ENCODE assay signal across 4 fruit fly cellular contexts in genomic region chrX:3281958-3282357, dm6.
TF ChIP-seq lines count a peak whose summit lies in the region.

No protein-coding gene starts in this region.

- TF ChIP-seq CTCF in whole organism, embryonic (GFP tag; optimal IDR thresholded peaks at IDR 0.05; lab: Kevin White, UChicago): no peak

TF ChIP-seq in whole organism, adult, 20 proteins besides CTCF, POLR2A, EP300 and RAD21:
- TF ChIP-seq CG7045 (GFP tag; optimal IDR thresholded peaks at IDR 0.05; lab: Kevin White, UChicago) (no peak), CG7101 (tag; optimal IDR thresholded peaks at IDR 0.05; lab: Kevin White, UChicago) (peak; percentile 36)

TF ChIP-seq in whole organism, embryonic, 481 proteins besides CTCF, POLR2A, EP300 and RAD21 (continues in another document):
- TF ChIP-seq caup (GFP tag; optimal IDR thresholded peaks at IDR 0.05; lab: Kevin White, UChicago; ENCODE audit: severe bottlenecking) (peak; percentile 67), CG6854 (GFP tag; optimal IDR thresholded peaks at IDR 0.05; lab: Kevin White, UChicago) (no peak), CG18476 (GFP tag; optimal IDR thresholded peaks at IDR 0.05; lab: Kevin White, UChicago) (no peak), CG6813 (GFP tag; optimal IDR thresholded peaks at IDR 0.05; lab: Kevin White, UChicago) (peak; percentile 53), jing (GFP tag; optimal IDR thresholded peaks at IDR 0.05; lab: Kevin White, UChicago) (no peak), CG8924 (tag; optimal IDR thresholded peaks at IDR 0.05; lab: Kevin White, UChicago) (no peak), Hmr (GFP tag; optimal IDR thresholded peaks at IDR 0.05; lab: Kevin White, UChicago) (peak; percentile 70), D19B (GFP tag; optimal IDR thresholded peaks at IDR 0.05; lab: Kevin White, UChicago) (peak; percentile 2), gce (GFP tag; IDR thresholded peaks at IDR 0.05; lab: Robert Waterston, UW) (no peak), lbe (GFP tag; optimal IDR thresholded peaks at IDR 0.05; lab: Kevin White, UChicago) (no peak), CG5245 (GFP tag; optimal IDR thresholded peaks at IDR 0.05; lab: Kevin White, UChicago) (no peak), CG15514 (GFP tag; optimal IDR thresholded peaks at IDR 0.05; lab: Kevin White, UChicago) (peak; percentile 53), HmgD (GFP tag; optimal IDR thresholded peaks at IDR 0.05; lab: Kevin White, UChicago) (no peak), BtbVII (GFP tag; optimal IDR thresholded peaks at IDR 0.05; lab: Kevin White, UChicago) (peak; percentile 50), CG3281 (GFP tag; optimal IDR thresholded peaks at IDR 0.05; lab: Kevin White, UChicago) (peak; percentile 60), CG31224 (GFP tag; IDR thresholded peaks at IDR 0.05; lab: Robert Waterston, UW) (no peak), cwo (GFP tag; optimal IDR thresholded peaks at IDR 0.05; lab: Kevin White, UChicago) (no peak), CG3726 (GFP tag; IDR thresholded peaks at IDR 0.05; lab: Robert Waterston, UW) (no peak), Dbx (GFP tag; IDR thresholded peaks at IDR 0.05; lab: Robert Waterston, UW) (no peak; the same call in 2 of the 3 replicates), ro (GFP tag; IDR thresholded peaks at IDR 0.05; lab: Robert Waterston, UW) (no peak), Doc3 (GFP tag; IDR thresholded peaks at IDR 0.05; lab: Robert Waterston, UW; ENCODE audit: partially characterized antibody) (no peak), CG2199 (GFP tag; IDR thresholded peaks at IDR 0.05; lab: Robert Waterston, UW) (no peak), Sin3A (optimal IDR thresholded peaks at IDR 0.05; lab: Kevin White, UChicago) (no peak), Hey (tag; optimal IDR thresholded peaks at IDR 0.05; lab: Kevin White, UChicago) (no peak), CG17802 (tag; optimal IDR thresholded peaks at IDR 0.05; lab: Kevin White, UChicago) (no peak), CG31365 (tag; optimal IDR thresholded peaks at IDR 0.05; lab: Kevin White, UChicago) (no peak), cad (GFP tag; optimal IDR thresholded peaks at IDR 0.05; lab: Kevin White, UChicago) (no peak), Lpt (GFP tag; optimal IDR thresholded peaks at IDR 0.05; lab: Kevin White, UChicago) (no peak), gsb-n (tag; optimal IDR thresholded peaks at IDR 0.05; lab: Kevin White, UChicago) (no peak), Meics (GFP tag; optimal IDR thresholded peaks at IDR 0.05; lab: Kevin White, UChicago) (peak; percentile 61), CG6683 (GFP tag; optimal IDR thresholded peaks at IDR 0.05; lab: Kevin White, UChicago) (no peak)

TF ChIP-seq in whole organism, prepupa, 60 proteins besides CTCF, POLR2A, EP300 and RAD21:
- TF ChIP-seq Ets21C (GFP tag; optimal IDR thresholded peaks at IDR 0.05; lab: Kevin White, UChicago): no peak
- peak; percentile 61 for TF ChIP-seq fkh (GFP tag; optimal IDR thresholded peaks at IDR 0.05; lab: Kevin White, UChicago)
- TF ChIP-seq Eip93F (GFP tag; optimal IDR thresholded peaks at IDR 0.05; lab: Kevin White, UChicago): no peak

TF ChIP-seq in whole organism, wandering third instar larva, 38 proteins besides CTCF, POLR2A, EP300 and RAD21:
- TF ChIP-seq Dfd (GFP tag; optimal IDR thresholded peaks at IDR 0.05; lab: Kevin White, UChicago): peak; percentile 30
- no peak for TF ChIP-seq pan (optimal IDR thresholded peaks at IDR 0.05; lab: Kevin White, UChicago)
- no peak for TF ChIP-seq CG32264 (GFP tag; optimal IDR thresholded peaks at IDR 0.05; lab: Kevin White, UChicago)
